Worm (Caenorhabditis elegans): Measurements from ENCODE around the gene W01D2.3.
A peak's percentile ranks its signal among the peaks of the same experiment; 100 is the strongest.

The W01D2.3 gene

ce11 chrII:14810609-14811008 lies 6.5 kb upstream of the W01D2.3 start (continued):
- TF ChIP-seq jun-1 (tag; optimal IDR thresholded peaks at IDR 0.05) (no peak), C04F5.9 (tag; optimal IDR thresholded peaks at IDR 0.05) (no peak), xbp-1 (tag; optimal IDR thresholded peaks at IDR 0.05) (no peak), lin-39 (tag; optimal IDR thresholded peaks at IDR 0.05) (no peak), unc-98 (GFP tag; IDR thresholded peaks at IDR 0.05) (no peak), nhr-20 (tag; optimal IDR thresholded peaks at IDR 0.05) (no peak), mdl-1 (tag; optimal IDR thresholded peaks at IDR 0.05) (peak in 1 of 2 experiments; percentile 42), pqm-1 (tag; optimal IDR thresholded peaks at IDR 0.05) (no peak), ama-1 (optimal IDR thresholded peaks at IDR 0.05) (no peak), egl-27 (tag; optimal IDR thresholded peaks at IDR 0.05) (no peak), lin-14 (GFP tag; optimal IDR thresholded peaks at IDR 0.05) (peak; percentile 81), snpc-4 (tag; optimal IDR thresholded peaks at IDR 0.05) (peak; percentile 26), unc-62 (GFP tag; optimal IDR thresholded peaks at IDR 0.05) (no peak), aly-2 (tag; optimal IDR thresholded peaks at IDR 0.05) (no peak), vab-15 (tag; optimal IDR thresholded peaks at IDR 0.05) (no peak), fkh-10 (GFP tag; optimal IDR thresholded peaks at IDR 0.05) (peak; percentile 58), irx-1 (tag; optimal IDR thresholded peaks at IDR 0.05) (no peak), fkh-4 (tag; optimal IDR thresholded peaks at IDR 0.05; ENCODE audit: borderline replicate concordance) (no peak), ceh-82 (tag; optimal IDR thresholded peaks at IDR 0.05) (peak in 1 of 3 experiments; percentile 43), mef-2 (tag; optimal IDR thresholded peaks at IDR 0.05) (no peak), zag-1 (tag; optimal IDR thresholded peaks at IDR 0.05) (no peak), isw-1 (GFP tag; IDR thresholded peaks at IDR 0.05) (no peak), nhr-71 (tag; optimal IDR thresholded peaks at IDR 0.05) (peak; percentile 33), tbx-2 (tag; optimal IDR thresholded peaks at IDR 0.05) (peak; percentile 9), F16B12.6 (tag; optimal IDR thresholded peaks at IDR 0.05) (no peak), C16A3.4 (tag; optimal IDR thresholded peaks at IDR 0.05) (no peak), mab-9 (GFP tag; IDR thresholded peaks at IDR 0.05) (no peak), hlh-4 (tag; optimal IDR thresholded peaks at IDR 0.05) (no peak), nhr-11 (tag; optimal IDR thresholded peaks at IDR 0.05) (no peak), ces-1 (GFP tag; optimal IDR thresholded peaks at IDR 0.05) (no peak), elt-2 (tag; optimal IDR thresholded peaks at IDR 0.05) (no peak), nhr-47 (tag; optimal IDR thresholded peaks at IDR 0.05) (peak; percentile 33), aha-1 (tag; optimal IDR thresholded peaks at IDR 0.05) (no peak), C34B4.2 (tag; optimal IDR thresholded peaks at IDR 0.05) (no peak), lin-15B (tag; optimal IDR thresholded peaks at IDR 0.05) (no peak), pag-3 (tag; optimal IDR thresholded peaks at IDR 0.05; ENCODE audit: borderline replicate concordance, insufficient read depth) (no peak), dpl-1 (GFP tag; optimal IDR thresholded peaks at IDR 0.05) (peak in 1 of 3 experiments; percentile 62), lsy-2 (tag; optimal IDR thresholded peaks at IDR 0.05) (peak in 1 of 2 experiments; percentile 36), efl-1 (optimal IDR thresholded peaks at IDR 0.05) (peak; percentile 42 to 45), efl-1 (GFP tag; optimal IDR thresholded peaks at IDR 0.05 in 1 of 2) (peak; percentile 27 to 35), sup-37 (GFP tag; optimal IDR thresholded peaks at IDR 0.05) (no peak), sox-4 (tag; optimal IDR thresholded peaks at IDR 0.05) (no peak), elt-3 (tag; optimal IDR thresholded peaks at IDR 0.05) (no peak), unc-130 (tag; optimal IDR thresholded peaks at IDR 0.05) (no peak), nhr-90 (tag; optimal IDR thresholded peaks at IDR 0.05; ENCODE audit: poor library complexity) (no peak), Y116A8C.19 (tag; optimal IDR thresholded peaks at IDR 0.05; ENCODE audit: borderline replicate concordance) (no peak), nhr-28 (tag; optimal IDR thresholded peaks at IDR 0.05) (no peak), lir-3 (tag; optimal IDR thresholded peaks at IDR 0.05; ENCODE audit: poor library complexity) (no peak), ztf-11 (tag; optimal IDR thresholded peaks at IDR 0.05) (no peak), nhr-12 (tag; optimal IDR thresholded peaks at IDR 0.05) (no peak), fos-1 (tag; optimal IDR thresholded peaks at IDR 0.05) (no peak)

Measured in whole organism, L1 larva.